Fruit fly (Drosophila melanogaster) S2 (cell line): ENCODE measurements around the gene DhpD.
"Not testable (repeated sequence)": the region's sequence is repeated elsewhere in the genome, so short reads cannot be mapped to it uniquely, and the experiment has no call there.

Source experiments
- CG8478 ChIP-seq: fragments of >200 bp; optimal IDR thresholded peaks from 2 replicates; lab custom pipeline; 2018
- CTCF ChIP-seq, 2 experiments: fragments of >200 bp; optimal IDR thresholded peaks; 2 replicates each; lab custom pipeline; 2018

DhpD gene

dm6 chr3R:4234991-4235553, 6.0 kb upstream of the DhpD start, which contains the start of gene Gel:
Gel (plus strand) TSS chr3R:4235217.
- TF ChIP-seq CG8478 (lab: Kevin White, UChicago) (no peak), CTCF (optimal IDR thresholded peaks at IDR 0.05; lab: Kevin White, UChicago) (no peak)

dm6 chr3R:4233018-4233385, 4.0 kb upstream of the DhpD start, which contains the start of gene abs:
abs (plus strand) TSS chr3R:4233047.
- TF ChIP-seq CG8478 (lab: Kevin White, UChicago) (no peak), CTCF (optimal IDR thresholded peaks at IDR 0.05; lab: Kevin White, UChicago) (no peak)

dm6 chr3R:4232139-4233017, 3.3 kb upstream of the DhpD start, which contains the start of gene CG14641:
CG14641 (minus strand) TSS chr3R:4232342.
- TF ChIP-seq CG8478 (lab: Kevin White, UChicago) (no peak), CTCF (optimal IDR thresholded peaks at IDR 0.05; lab: Kevin White, UChicago) (no peak)

DNA sequence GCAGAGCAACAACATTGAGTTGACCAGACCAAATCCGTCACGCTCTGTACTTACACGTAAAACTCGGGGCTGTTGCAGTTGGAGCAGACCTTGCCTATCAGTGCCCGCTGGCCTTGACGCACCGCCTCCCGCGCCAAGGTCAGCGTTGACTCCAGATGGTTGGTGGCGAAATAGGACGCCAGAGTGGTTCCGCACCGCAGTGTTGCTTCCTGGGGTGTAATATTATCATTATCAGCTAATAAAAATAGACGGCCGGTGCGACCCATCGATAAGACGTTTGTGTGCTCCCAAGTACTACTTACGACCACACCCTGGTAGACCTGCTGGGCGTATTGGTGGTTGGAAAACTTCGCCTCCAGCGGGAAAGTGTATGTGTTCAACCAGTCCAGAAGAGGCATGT, 612 bp downstream of the DhpD start:
- TF ChIP-seq CTCF (optimal IDR thresholded peaks at IDR 0.05; lab: Kevin White, UChicago) (no peak), CG8478 (lab: Kevin White, UChicago) (no peak)

DNA sequence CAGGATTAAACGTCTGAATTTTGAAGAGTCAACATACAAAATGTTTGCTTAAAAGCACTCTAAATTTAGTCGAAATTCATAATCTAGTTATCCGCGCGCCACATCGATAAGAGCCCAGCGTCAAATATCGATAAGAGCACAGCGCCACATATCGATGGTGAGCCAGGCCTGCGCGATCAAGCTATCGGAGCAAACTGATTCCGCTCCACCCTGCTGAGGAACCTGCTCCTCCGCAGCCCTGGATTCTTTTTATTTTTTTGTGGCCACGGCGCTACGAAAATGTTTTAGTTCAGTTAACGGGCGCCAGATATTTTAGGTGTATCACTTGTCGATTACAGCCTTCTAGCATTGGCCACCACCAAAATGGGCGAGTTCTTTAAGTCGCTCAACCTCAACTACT, 8.3 kb downstream of the DhpD start:
- TF ChIP-seq CTCF (optimal IDR thresholded peaks at IDR 0.05; lab: Kevin White, UChicago) (peak; percentile 59 to 60), CG8478 (lab: Kevin White, UChicago) (no peak)

DNA sequence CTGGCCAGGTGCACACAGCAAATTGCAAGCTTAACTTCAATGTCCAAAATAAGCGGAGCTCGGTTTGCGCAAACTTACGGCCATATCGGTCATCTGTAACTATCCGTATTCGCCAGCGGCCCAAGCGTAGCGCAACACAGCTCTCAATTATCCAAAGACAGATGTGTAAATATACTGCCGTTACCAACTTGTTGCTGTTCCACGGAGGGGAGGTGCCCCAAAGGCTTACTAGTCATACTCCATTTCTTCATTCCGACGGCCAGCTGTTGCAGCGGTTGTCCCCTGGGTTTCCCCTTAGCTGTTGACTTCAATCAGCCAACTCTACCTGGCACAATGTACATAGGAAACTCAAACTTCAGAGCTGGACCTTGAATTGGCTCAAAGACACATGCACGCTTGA, 9.0 kb downstream of the DhpD start, which contains the start of gene CG31516:
Gene CG31516, minus strand, starts transcription at position 101 of the 400 bp plus-strand sequence.
- TF ChIP-seq CG8478 (lab: Kevin White, UChicago) = no peak

DNA sequence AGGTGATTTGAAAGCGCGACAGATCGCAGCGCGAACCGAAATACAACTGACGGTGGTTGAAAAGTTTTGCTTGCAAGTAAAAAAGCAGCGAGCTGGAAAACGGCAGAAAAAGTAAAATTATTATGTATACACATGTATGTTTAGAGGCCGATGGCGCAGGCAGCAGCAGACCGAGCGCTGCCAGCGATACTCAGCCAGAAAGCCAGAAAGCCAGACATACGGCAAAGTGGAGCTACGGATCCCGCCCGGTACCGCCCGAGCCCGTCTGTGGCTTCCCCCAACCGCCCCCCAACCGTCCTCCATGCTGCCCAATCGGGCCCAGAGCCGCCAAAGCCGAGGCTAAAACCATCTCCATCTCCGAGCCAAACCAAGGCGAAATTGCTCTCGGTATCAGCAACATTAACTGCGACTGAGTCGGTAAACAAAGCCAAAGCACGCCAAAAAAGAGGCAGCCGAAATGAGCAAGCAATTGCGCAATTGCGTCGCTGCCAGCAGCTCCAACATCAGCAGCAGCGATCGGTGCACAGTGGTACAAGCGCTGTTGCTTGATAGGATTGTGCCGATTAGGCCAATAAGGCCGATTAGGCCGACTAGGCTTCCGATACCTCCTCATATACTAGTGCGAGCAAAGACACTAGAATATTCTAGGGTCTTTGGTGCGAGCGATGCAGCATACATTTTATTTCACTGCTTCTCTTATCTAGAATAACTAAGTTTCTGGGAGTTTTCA, 13.6 kb downstream of the DhpD start, which contains the start of gene CG14636:
Gene CG14636, minus strand, starts transcription at position 51 of the 730 bp plus-strand sequence.
- TF ChIP-seq CTCF (optimal IDR thresholded peaks at IDR 0.05; lab: Kevin White, UChicago) (no peak), CG8478 (lab: Kevin White, UChicago) (no peak)

DNA sequence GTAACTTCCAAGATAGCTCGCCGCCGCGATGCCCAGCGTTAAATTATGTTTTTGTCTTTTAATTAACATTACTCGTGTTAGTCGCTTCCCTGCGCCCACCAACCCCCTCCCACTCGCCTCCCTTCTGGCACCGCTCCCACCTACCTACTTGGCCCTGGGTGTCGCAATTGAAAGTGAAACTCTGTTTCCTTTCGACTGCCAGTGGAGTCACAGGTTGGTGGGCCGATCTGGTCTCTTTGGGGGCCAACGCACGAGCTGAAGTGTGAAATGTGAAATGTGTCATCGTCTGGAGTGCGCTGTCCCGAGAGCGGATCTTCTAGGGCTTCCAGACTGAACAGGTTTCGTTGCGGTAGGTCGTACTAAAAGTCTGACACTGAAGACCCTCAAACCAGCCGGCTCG, 14.4 kb downstream of the DhpD start:
- TF ChIP-seq CG8478 (lab: Kevin White, UChicago) = no peak
- TF ChIP-seq CTCF (optimal IDR thresholded peaks at IDR 0.05; lab: Kevin White, UChicago) = no peak

DNA sequence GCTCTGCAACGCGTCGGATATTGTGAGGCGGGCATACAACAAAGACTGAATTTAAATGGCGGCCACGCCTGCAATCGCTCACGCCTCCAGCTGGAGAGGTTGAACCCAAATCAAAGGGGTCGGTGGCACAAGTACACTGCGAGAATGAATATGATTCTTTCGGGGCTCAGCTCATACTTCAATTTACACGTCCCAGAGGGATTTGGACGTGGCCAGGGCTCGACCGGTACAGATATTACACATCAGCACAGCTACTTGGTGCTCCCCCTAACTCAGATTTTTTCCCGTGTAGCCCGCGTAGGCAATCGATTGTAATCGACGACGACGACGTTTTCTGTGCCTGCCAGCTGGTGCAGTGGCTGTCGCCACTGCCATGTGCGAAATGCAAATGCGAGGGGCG, 15.0 kb downstream of the DhpD start:
- TF ChIP-seq CTCF (optimal IDR thresholded peaks at IDR 0.05; lab: Kevin White, UChicago) = no peak

dm6 chr3R:4211483-4211882, 17.6 kb downstream of the DhpD start, which contains the start of gene aux:
aux (plus strand) TSS chr3R:4211783.
- TF ChIP-seq CG8478 (lab: Kevin White, UChicago); CTCF (optimal IDR thresholded peaks at IDR 0.05; lab: Kevin White, UChicago): not testable (repeated sequence)

DNA sequence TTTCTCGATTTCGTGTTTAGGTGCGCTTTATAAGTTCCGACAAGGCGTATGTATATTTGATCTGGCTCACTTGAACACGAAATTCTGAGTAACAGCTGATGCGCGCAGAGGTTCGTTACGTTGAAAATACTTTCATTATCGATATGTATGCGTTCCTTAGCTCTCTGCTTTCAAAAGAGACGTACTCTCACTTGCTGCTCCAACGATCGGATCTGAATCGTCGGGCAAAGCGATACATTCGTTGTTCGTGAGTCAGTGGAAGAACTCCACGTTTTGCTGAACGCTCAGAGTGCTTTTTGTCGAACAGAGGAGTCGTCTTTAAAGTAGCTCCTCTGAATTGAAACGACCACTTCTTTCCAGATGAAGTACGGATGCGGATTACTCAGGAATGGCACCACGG, 32.0 kb downstream of the DhpD start, which contains the start of gene beta-Man:
Gene beta-Man, plus strand, starts transcription at position 152 of the 400 bp plus-strand sequence.
- TF ChIP-seq CTCF (optimal IDR thresholded peaks at IDR 0.05; lab: Kevin White, UChicago) (no peak), CG8478 (lab: Kevin White, UChicago) (no peak)

dm6 chr3R:4190160-4190559, 38.9 kb downstream of the DhpD start, which contains the start of gene Dsk:
Dsk (minus strand) TSS chr3R:4190260.
- no peak for TF ChIP-seq CTCF (optimal IDR thresholded peaks at IDR 0.05; lab: Kevin White, UChicago)
- no peak for TF ChIP-seq CG8478 (lab: Kevin White, UChicago)

DNA sequence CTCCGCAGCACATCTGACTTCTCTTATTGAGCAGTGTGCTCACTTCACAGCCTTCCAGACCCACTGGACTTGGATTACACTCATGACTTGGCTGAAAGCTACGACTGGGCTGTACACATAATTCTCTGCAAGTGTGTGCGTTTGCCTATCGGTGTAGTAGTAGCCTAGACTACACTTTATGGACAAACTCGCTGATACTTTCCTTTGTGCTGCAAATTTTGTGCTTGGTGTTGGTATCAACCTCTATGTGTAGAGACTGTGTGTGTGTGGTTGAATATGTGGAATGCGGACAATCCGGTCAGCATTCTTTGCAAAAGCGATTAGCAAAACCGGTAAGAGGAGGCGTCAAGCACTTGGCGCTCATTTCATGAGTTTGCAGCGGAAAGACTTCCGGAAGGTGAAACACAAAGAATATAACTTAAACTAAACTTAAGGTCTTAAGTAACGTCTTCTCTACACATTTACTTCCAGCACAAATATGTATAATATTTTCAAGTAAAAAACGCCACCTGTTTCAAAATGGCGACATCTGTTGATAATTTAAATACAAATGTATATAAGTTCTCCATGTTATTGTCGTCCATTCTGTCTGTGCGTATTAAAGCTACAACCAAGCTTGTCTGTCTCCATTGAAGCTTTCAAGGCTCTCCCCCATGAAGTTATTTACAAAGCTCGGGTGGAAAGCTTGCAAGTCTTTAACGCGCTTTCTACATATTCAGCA, 42.1 kb downstream of the DhpD start:
- TF ChIP-seq CTCF (optimal IDR thresholded peaks at IDR 0.05; lab: Kevin White, UChicago) (no peak), CG8478 (lab: Kevin White, UChicago) (no peak)
